Fruit fly (Drosophila melanogaster): ENCODE data around the gene CG7255.
A peak's percentile ranks its signal among the peaks of the same experiment; 100 is the strongest.

Gene CG7255

DNA sequence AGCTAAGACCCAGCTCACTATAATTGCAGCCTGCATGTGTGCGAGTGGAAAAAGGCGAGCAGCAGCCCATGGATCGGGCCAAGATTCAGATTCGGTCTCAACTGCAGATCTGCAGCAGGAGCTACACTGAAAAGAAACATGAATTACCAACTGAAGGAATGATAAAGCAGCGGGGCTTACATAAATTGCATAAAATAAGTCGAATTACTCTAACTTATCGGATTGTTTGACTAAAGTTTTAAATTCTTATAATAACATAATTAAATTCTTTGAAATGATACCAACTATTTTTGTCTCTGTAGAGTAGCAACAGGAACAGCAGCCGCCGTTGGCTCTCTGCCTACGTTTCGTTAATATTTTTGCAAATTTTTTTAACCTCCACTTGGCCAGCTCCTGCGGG, 43.5 kb upstream of the CG7255 start (continued):
- TF ChIP-seq CG1792 (GFP tag; optimal IDR thresholded peaks at IDR 0.05) (no peak), zf30C (GFP tag; optimal IDR thresholded peaks at IDR 0.05) (peak; percentile 1), dmrt11E (tag; optimal IDR thresholded peaks at IDR 0.05) (peak; percentile 44), CG30431 (GFP tag; optimal IDR thresholded peaks at IDR 0.05) (peak; percentile 2), bsh (GFP tag; optimal IDR thresholded peaks at IDR 0.05) (peak; percentile 20 to 90), Ets97D (GFP tag; optimal IDR thresholded peaks at IDR 0.05) (no peak), Drgx (GFP tag; IDR thresholded peaks at IDR 0.05) (peak; percentile 93), unc-4 (GFP tag; IDR thresholded peaks at IDR 0.05; ENCODE audit: partially characterized antibody) (no peak), corto (GFP tag; optimal IDR thresholded peaks at IDR 0.05) (peak; percentile 93), CG13424 (tag; optimal IDR thresholded peaks at IDR 0.05) (no peak), Ets65A (GFP tag) (peak; percentile 22)

DNA sequence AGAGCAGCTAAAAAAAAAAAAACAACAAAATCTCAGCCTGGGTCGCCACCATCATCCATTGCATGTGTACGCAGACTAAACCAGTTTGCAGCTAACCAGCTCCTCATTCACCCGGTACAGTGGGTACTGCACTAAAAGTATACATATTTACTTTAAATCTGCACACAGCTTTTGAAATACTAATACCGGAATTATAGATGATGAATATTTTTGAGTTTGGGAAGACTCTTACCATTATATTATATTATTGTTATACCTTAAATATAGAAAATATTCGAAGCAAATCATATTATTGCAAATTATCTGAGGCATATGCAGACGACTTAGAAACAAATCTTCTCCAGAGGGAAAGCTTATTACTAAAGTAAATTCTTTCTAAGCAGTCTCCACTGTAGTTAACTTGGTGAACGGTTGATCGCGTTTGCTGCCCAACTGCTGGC, 43.0 kb upstream of the CG7255 start:
- peak; percentile 85 for TF ChIP-seq nmo (GFP tag; optimal IDR thresholded peaks at IDR 0.05)
- TF ChIP-seq CG2116 (GFP tag; optimal IDR thresholded peaks at IDR 0.05): peak; percentile 20
- TF ChIP-seq sisA (GFP tag; IDR thresholded peaks at IDR 0.05): peak; percentile 41; the same call in 1 of the 2 replicates
- TF ChIP-seq CG12744 (GFP tag; optimal IDR thresholded peaks at IDR 0.05): no peak
- TF ChIP-seq zen (tag; optimal IDR thresholded peaks at IDR 0.05): peak; percentile 39
- no peak for TF ChIP-seq ftz-f1 (GFP tag; optimal IDR thresholded peaks at IDR 0.05)
- peak; percentile 5 for TF ChIP-seq CG6654 (GFP tag; optimal IDR thresholded peaks at IDR 0.05)
- TF ChIP-seq Xbp1 (GFP tag; optimal IDR thresholded peaks at IDR 0.05): peak; percentile 64
- 0 out of 3 replicates have a peak, but pooled peaks have one; percentile 31 for TF ChIP-seq CG7357 (GFP tag; IDR thresholded peaks at IDR 0.05)
- TF ChIP-seq lov (optimal IDR thresholded peaks at IDR 0.05): no peak
- TF ChIP-seq lov (GFP tag; IDR thresholded peaks at IDR 0.05): no peak
- TF ChIP-seq CG1233 (GFP tag; optimal IDR thresholded peaks at IDR 0.05): peak; percentile 8
- TF ChIP-seq CG6254 (GFP tag; optimal IDR thresholded peaks at IDR 0.05): peak; percentile 66
- TF ChIP-seq CG11247 (GFP tag; IDR thresholded peaks at IDR 0.05): 0 out of 2 replicates have a peak, but pooled peaks have one; percentile 29
- TF ChIP-seq MTF-1 (GFP tag; optimal IDR thresholded peaks at IDR 0.05; ENCODE audit: borderline replicate concordance): no peak
- no peak for TF ChIP-seq Fer1 (GFP tag; optimal IDR thresholded peaks at IDR 0.05)
- TF ChIP-seq CG12219 (GFP tag; optimal IDR thresholded peaks at IDR 0.05): peak; percentile 44
- TF ChIP-seq az2 (GFP tag; optimal IDR thresholded peaks at IDR 0.05): peak; percentile 44
- peak; percentile 66 for TF ChIP-seq CG2202 (tag; optimal IDR thresholded peaks at IDR 0.05)
- peak; percentile 58 for TF ChIP-seq PHDP (tag; optimal IDR thresholded peaks at IDR 0.05)
- peak; percentile 79 for TF ChIP-seq Drgx (GFP tag; IDR thresholded peaks at IDR 0.05)
- TF ChIP-seq CG10209 (GFP tag; optimal IDR thresholded peaks at IDR 0.05): peak; percentile 56
- TF ChIP-seq unpg (GFP tag; optimal IDR thresholded peaks at IDR 0.05): peak; percentile 65
- TF ChIP-seq grn (GFP tag; optimal IDR thresholded peaks at IDR 0.05): no peak
- peak; percentile 13 for TF ChIP-seq ATbp (GFP tag; optimal IDR thresholded peaks at IDR 0.05)
- TF ChIP-seq CG16815 (GFP tag; optimal IDR thresholded peaks at IDR 0.05): peak; percentile 67
- TF ChIP-seq CG11456 (GFP tag; IDR thresholded peaks at IDR 0.05): no peak
- no peak for TF ChIP-seq sna (GFP tag; IDR thresholded peaks at IDR 0.05; ENCODE audit: partially characterized antibody)
- peak; percentile 89 for TF ChIP-seq CG33557 (GFP tag; optimal IDR thresholded peaks at IDR 0.05)
- TF ChIP-seq ind (GFP tag; optimal IDR thresholded peaks at IDR 0.05): peak; percentile 9
- peak; percentile 68 for TF ChIP-seq Spps (tag; optimal IDR thresholded peaks at IDR 0.05)
- TF ChIP-seq Neu2 (GFP tag; optimal IDR thresholded peaks at IDR 0.05; ENCODE audit: borderline replicate concordance): no peak
- TF ChIP-seq CG12659 (GFP tag; optimal IDR thresholded peaks at IDR 0.05): peak; percentile 32
- TF ChIP-seq Xrp1 (GFP tag; IDR thresholded peaks at IDR 0.05): peak; percentile 78
- peak; percentile 6 for TF ChIP-seq CG4328 (GFP tag; optimal IDR thresholded peaks at IDR 0.05)
- no peak for TF ChIP-seq stwl (tag; optimal IDR thresholded peaks at IDR 0.05)
- TF ChIP-seq vvl (GFP tag; IDR thresholded peaks at IDR 0.05): peak; percentile 70
- TF ChIP-seq CG9876 (GFP tag; optimal IDR thresholded peaks at IDR 0.05): no peak
- no peak for TF ChIP-seq CG9797 (GFP tag; optimal IDR thresholded peaks at IDR 0.05)

All from whole organism, embryonic.